Fruit fly (Drosophila melanogaster) whole organism, prepupa: ENCODE data around the gene CG10116.

Source experiments
- CG10631 ChIP-seq: fragments of 200-800 bp; sonication (Bioruptor generic); optimal IDR thresholded peaks from 2 replicates; lab custom pipeline; 2016; ENCODE audit warnings: missing biosample characterization, missing genetic modification characterization
- CG11294 ChIP-seq: fragments of 200-800 bp; sonication (Bioruptor generic); IDR thresholded peaks from 2 replicates; pipeline ENCODE4 v1.3.6; 2022; ENCODE audit warnings: missing biosample characterization, missing genetic modification characterization
- CG11902 ChIP-seq: fragments of 200-800 bp; sonication (Bioruptor generic); optimal IDR thresholded peaks from 3 replicates; lab custom pipeline; 2016; ENCODE audit warnings: missing biosample characterization, missing genetic modification characterization
- CG15336 ChIP-seq: fragments of 200-800 bp; sonication (Bioruptor generic); IDR thresholded peaks from 2 replicates; pipeline ENCODE4 v1.3.6; 2022; ENCODE audit warnings: missing biosample characterization, missing genetic modification characterization
- CG1621 ChIP-seq: fragments of 200-800 bp; sonication (Bioruptor generic); optimal IDR thresholded peaks from 3 replicates; lab custom pipeline; 2018; ENCODE audit warnings: missing biosample characterization, mild to moderate bottlenecking, missing genetic modification characterization
- CG16779 ChIP-seq: fragments of 200-800 bp; sonication (Bioruptor generic); optimal IDR thresholded peaks from 3 replicates; lab custom pipeline; 2017; ENCODE audit warnings: missing biosample characterization, mild to moderate bottlenecking, missing genetic modification characterization
- CG31627 ChIP-seq: fragments of 200-800 bp; sonication (Bioruptor generic); optimal IDR thresholded peaks from 3 replicates; lab custom pipeline; 2016; ENCODE audit warnings: missing biosample characterization, missing genetic modification characterization
- CG32006 ChIP-seq: fragments of 200-800 bp; sonication (Bioruptor generic); optimal IDR thresholded peaks from 3 replicates; lab custom pipeline; 2017; ENCODE audit warnings: missing biosample characterization, mild to moderate bottlenecking, missing genetic modification characterization
- CG34406 ChIP-seq: fragments of 200-800 bp; sonication (Bioruptor generic); optimal IDR thresholded peaks from 3 replicates; lab custom pipeline; 2016; ENCODE audit warnings: missing biosample characterization, missing genetic modification characterization
- CG6163 ChIP-seq: fragments of 200-800 bp; sonication (Bioruptor generic); IDR thresholded peaks from 3 replicates; pipeline ENCODE4 v1.3.6; 2022; ENCODE audit warnings: missing biosample characterization, missing genetic modification characterization
- CG6276 ChIP-seq: fragments of 200-800 bp; sonication (Bioruptor generic); optimal IDR thresholded peaks from 2 replicates; lab custom pipeline; 2017; ENCODE audit warnings: missing biosample characterization, mild to moderate bottlenecking, missing genetic modification characterization
- CG6854 ChIP-seq: fragments of 200-800 bp; sonication (Bioruptor generic); optimal IDR thresholded peaks from 2 replicates; lab custom pipeline; 2017; ENCODE audit warnings: missing biosample characterization, mild to moderate bottlenecking, missing genetic modification characterization
- CG7368 ChIP-seq: fragments of 200-800 bp; sonication (Bioruptor generic); optimal IDR thresholded peaks from 3 replicates; lab custom pipeline; 2016; ENCODE audit warnings: missing biosample characterization, missing genetic modification characterization
- CG8119 ChIP-seq: fragments of 200-800 bp; sonication (Bioruptor generic); IDR thresholded peaks from 3 replicates; pipeline ENCODE4 v1.3.6; 2022; ENCODE audit warnings: missing biosample characterization, missing genetic modification characterization
- CG8319 ChIP-seq: fragments of 200-800 bp; sonication (Bioruptor generic); optimal IDR thresholded peaks from 3 replicates; lab custom pipeline; 2016; ENCODE audit warnings: missing biosample characterization, missing genetic modification characterization
- Eip75B ChIP-seq: fragments of 200-800 bp; sonication (Bioruptor generic); optimal IDR thresholded peaks from 3 replicates; lab custom pipeline; 2016; ENCODE audit warnings: missing biosample characterization, missing genetic modification characterization
- Eip78C ChIP-seq: fragments of 200-800 bp; sonication (Bioruptor generic); peaks from one replicate; lab custom pipeline; 2016; ENCODE audit warnings: missing biosample characterization, missing genetic modification characterization
- Ets21C ChIP-seq: fragments of 200-800 bp; sonication (Bioruptor generic); optimal IDR thresholded peaks from 3 replicates; lab custom pipeline; 2016; ENCODE audit warnings: missing biosample characterization, missing genetic modification characterization
- Gug ChIP-seq: fragments of 200-800 bp; sonication (Bioruptor generic); IDR thresholded peaks from 2 replicates; pipeline ENCODE4 v1.3.6; 2022; ENCODE audit warnings: missing biosample characterization, missing genetic modification characterization
- Hr38 ChIP-seq: sonication (Bioruptor generic); optimal IDR thresholded peaks from 2 replicates; lab custom pipeline; 2016; ENCODE audit warnings: missing biosample characterization, missing genetic modification characterization
- Hr39 ChIP-seq: fragments of 200-800 bp; sonication (Bioruptor generic); optimal IDR thresholded peaks from 2 replicates; lab custom pipeline; 2016; ENCODE audit warnings: missing biosample characterization, missing genetic modification characterization
- Hr4 ChIP-seq: fragments of 200-800 bp; sonication (Bioruptor generic); optimal IDR thresholded peaks from 3 replicates; lab custom pipeline; 2016; ENCODE audit warnings: missing biosample characterization, missing genetic modification characterization
- Lpt ChIP-seq: fragments of 200-800 bp; sonication (Bioruptor generic); optimal IDR thresholded peaks from 3 replicates; lab custom pipeline; 2016; ENCODE audit warnings: missing biosample characterization, missing genetic modification characterization
- OdsH ChIP-seq: fragments of 200-800 bp; sonication (Bioruptor generic); optimal IDR thresholded peaks from 3 replicates; lab custom pipeline; 2016; ENCODE audit warnings: missing biosample characterization, missing genetic modification characterization
- Smox ChIP-seq: fragments of 200-800 bp; sonication (Bioruptor generic); optimal IDR thresholded peaks from 3 replicates; lab custom pipeline; 2016; ENCODE audit warnings: missing biosample characterization, missing genetic modification characterization
- Sox102F ChIP-seq: fragments of 200-800 bp; sonication (Bioruptor generic); optimal IDR thresholded peaks from 2 replicates; lab custom pipeline; 2016; ENCODE audit warnings: missing biosample characterization, mild to moderate bottlenecking, missing genetic modification characterization
- Sox14 ChIP-seq: fragments of 200-800 bp; sonication (Bioruptor generic); optimal IDR thresholded peaks from 3 replicates; lab custom pipeline; 2016; ENCODE audit warnings: missing biosample characterization, missing genetic modification characterization
- acj6 ChIP-seq: fragments of 200-800 bp; sonication (Bioruptor generic); optimal IDR thresholded peaks from 3 replicates; lab custom pipeline; 2016; ENCODE audit warnings: missing biosample characterization, missing genetic modification characterization
- cyc ChIP-seq: fragments of 200-800 bp; sonication (Bioruptor generic); optimal IDR thresholded peaks from 3 replicates; lab custom pipeline; 2016; ENCODE audit warnings: missing biosample characterization, missing genetic modification characterization
- dsx ChIP-seq: fragments of 200-800 bp; optimal IDR thresholded peaks from 3 replicates; lab custom pipeline; 2019; ENCODE audit warnings: missing biosample characterization, mild to moderate bottlenecking, missing genetic modification characterization, moderate library complexity; ENCODE audit not compliant: poor library complexity, severe bottlenecking
- eg ChIP-seq: fragments of 200-800 bp; sonication (Bioruptor generic); IDR thresholded peaks from 3 replicates; pipeline ENCODE4 v1.3.6; 2022; ENCODE audit warnings: missing biosample characterization, missing genetic modification characterization
- esn ChIP-seq: fragments of 200-800 bp; sonication (Bioruptor generic); optimal IDR thresholded peaks from 2 replicates; lab custom pipeline; 2016; ENCODE audit warnings: missing biosample characterization, mild to moderate bottlenecking, missing genetic modification characterization, moderate library complexity
- fd85E ChIP-seq: fragments of 200-800 bp; sonication (Bioruptor generic); optimal IDR thresholded peaks from 3 replicates; lab custom pipeline; 2016; ENCODE audit warnings: missing biosample characterization, missing genetic modification characterization
- fkh ChIP-seq: fragments of 200-800 bp; sonication (Bioruptor generic); optimal IDR thresholded peaks from 3 replicates; lab custom pipeline; 2017; ENCODE audit warnings: missing biosample characterization, mild to moderate bottlenecking, missing genetic modification characterization, moderate library complexity
- lz ChIP-seq: fragments of 200-800 bp; sonication (Bioruptor generic); optimal IDR thresholded peaks from 3 replicates; lab custom pipeline; 2016; ENCODE audit warnings: missing biosample characterization, missing genetic modification characterization
- pdm3 ChIP-seq: fragments of 200-800 bp; sonication (Bioruptor generic); optimal IDR thresholded peaks from 3 replicates; lab custom pipeline; 2016; ENCODE audit warnings: missing biosample characterization, missing genetic modification characterization
- svp ChIP-seq: fragments of 200-800 bp; sonication (Bioruptor generic); peaks from one replicate; lab custom pipeline; 2016; ENCODE audit warnings: missing biosample characterization, missing genetic modification characterization
- topi ChIP-seq: fragments of 200-800 bp; sonication (Bioruptor generic); optimal IDR thresholded peaks from 3 replicates; lab custom pipeline; 2016; ENCODE audit warnings: missing biosample characterization, missing genetic modification characterization
- vri ChIP-seq: fragments of 200-800 bp; sonication (Bioruptor generic); optimal IDR thresholded peaks from 3 replicates; lab custom pipeline; 2016; ENCODE audit warnings: missing biosample characterization, mild to moderate bottlenecking, missing genetic modification characterization

Gene CG10116

dm6 chr3L:13478339-13479203, 21.5 kb upstream of the CG10116 start (continued):
- no peak for TF ChIP-seq Gug (GFP tag; lab: Robert Waterston, UW)
- no peak for TF ChIP-seq eg (GFP tag; lab: Robert Waterston, UW)
- TF ChIP-seq lz (GFP tag; lab: Kevin White, UChicago), result peak; percentile 41
- TF ChIP-seq CG32006 (GFP tag; lab: Kevin White, UChicago), result peak; percentile 30
- TF ChIP-seq pdm3, result peak; percentile 24
- TF ChIP-seq svp (GFP tag; lab: Kevin White, UChicago), result peak; percentile 30
- TF ChIP-seq Ets21C (GFP tag; lab: Kevin White, UChicago), result peak; percentile 9
- no peak for TF ChIP-seq CG11294 (GFP tag; lab: Robert Waterston, UW)
- peak; percentile 21 for TF ChIP-seq topi (GFP tag; lab: Kevin White, UChicago)
- no peak for TF ChIP-seq fd85E (GFP tag; lab: Kevin White, UChicago)
- TF ChIP-seq acj6 (GFP tag; lab: Kevin White, UChicago), result peak; percentile 26
- peak; percentile 26 for TF ChIP-seq CG11902
- no peak for TF ChIP-seq CG7368 (GFP tag; lab: Kevin White, UChicago)
- TF ChIP-seq CG16779, result no peak
- peak; percentile 64 for TF ChIP-seq esn (GFP tag; lab: Kevin White, UChicago)

dm6 chr3L:13477453-13478184, 20.6 kb upstream of the CG10116 start, which contains the start of gene stv:
Gene stv (plus strand): TSS chr3L:13477541.
- TF ChIP-seq vri (GFP tag; lab: Kevin White, UChicago) (peak; percentile 47), CG8119 (GFP tag; lab: Robert Waterston, UW) (peak; percentile 33; the same call in 2 of the 3 replicates), Hr39 (no peak), Eip78C (GFP tag; lab: Kevin White, UChicago) (peak; percentile 77), CG1621 (tag; lab: Kevin White, UChicago) (peak; percentile 35), dsx (no peak), CG6854 (GFP tag; lab: Kevin White, UChicago) (peak; percentile 15), svp (GFP tag; lab: Kevin White, UChicago) (peak; percentile 68), CG6163 (GFP tag; lab: Robert Waterston, UW) (peak; percentile 50; the same call in 1 of the 3 replicates), eg (GFP tag; lab: Robert Waterston, UW) (peak; percentile 23; the same call in 1 of the 3 replicates)
- TF ChIP-seq, all 60 proteins: peak for 8

DNA sequence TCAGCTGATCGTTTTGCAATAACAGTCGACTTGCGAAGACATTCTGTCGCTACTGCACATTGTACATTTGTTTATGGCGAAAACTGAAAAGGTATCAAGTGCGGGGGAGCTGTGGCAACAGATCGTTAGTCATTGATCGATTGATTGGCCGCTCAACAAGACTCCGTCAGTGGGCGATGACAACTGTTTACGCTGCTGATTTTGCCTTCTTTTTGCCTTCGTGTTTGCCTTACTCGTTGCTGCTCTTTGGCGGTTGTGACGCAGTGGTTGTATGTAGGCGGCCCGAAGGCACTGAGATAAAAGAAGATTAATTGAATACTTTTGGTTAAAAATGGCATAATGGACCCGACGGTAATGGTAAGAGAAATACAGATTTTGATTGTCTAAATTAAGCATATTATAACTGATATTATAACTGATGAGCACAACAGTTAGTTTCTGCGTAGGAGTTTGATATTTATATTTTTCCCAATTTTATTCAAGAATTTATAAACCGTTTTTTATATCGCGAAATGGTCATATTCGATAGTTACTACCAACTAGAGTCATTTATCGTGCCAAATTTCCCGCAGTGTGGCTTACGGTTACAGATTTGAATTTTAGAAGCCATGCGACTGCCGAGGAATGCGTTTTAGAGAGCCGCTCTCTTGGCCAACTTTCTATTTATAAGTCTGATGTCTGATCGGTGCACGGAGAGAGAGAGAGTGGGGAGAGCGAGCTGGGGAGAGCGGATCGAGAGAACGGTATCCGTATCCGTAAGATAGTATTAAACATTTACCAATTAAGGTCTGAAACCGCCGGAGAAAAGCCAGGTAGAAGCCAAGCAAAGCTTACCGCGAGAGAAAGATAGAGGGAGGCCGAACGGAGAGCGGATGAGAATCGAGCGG, 19.8 kb upstream of the CG10116 start:
- TF ChIP-seq Smox (GFP tag; lab: Kevin White, UChicago) (peak; percentile 86), Sox102F (GFP tag; lab: Kevin White, UChicago) (peak; percentile 76), CG31627 (GFP tag; lab: Kevin White, UChicago) (peak; percentile 76), CG34406 (GFP tag; lab: Kevin White, UChicago) (peak; percentile 93), CG6276 (GFP tag; lab: Kevin White, UChicago) (peak; percentile 97), Ets21C (GFP tag; lab: Kevin White, UChicago) (peak; percentile 69), CG8119 (GFP tag; lab: Robert Waterston, UW) (peak; percentile 96), cyc (GFP tag; lab: Kevin White, UChicago) (peak; percentile 83), CG8319 (GFP tag; lab: Kevin White, UChicago) (peak; percentile 84), lz (GFP tag; lab: Kevin White, UChicago) (peak; percentile 81), svp (GFP tag; lab: Kevin White, UChicago) (peak; percentile 93), Gug (GFP tag; lab: Robert Waterston, UW) (peak; percentile 89), acj6 (GFP tag; lab: Kevin White, UChicago) (peak; percentile 95), Hr38 (GFP tag; lab: Kevin White, UChicago) (no peak), fd85E (GFP tag; lab: Kevin White, UChicago) (peak; percentile 48), vri (GFP tag; lab: Kevin White, UChicago) (peak; percentile 62), CG11294 (GFP tag; lab: Robert Waterston, UW) (peak; percentile 89), eg (GFP tag; lab: Robert Waterston, UW) (peak; percentile 94), Lpt (GFP tag; lab: Kevin White, UChicago) (peak; percentile 96), CG1621 (tag; lab: Kevin White, UChicago) (peak; percentile 84), Sox14 (GFP tag; lab: Kevin White, UChicago) (peak; percentile 89), Eip78C (GFP tag; lab: Kevin White, UChicago) (peak; percentile 99), OdsH (GFP tag; lab: Kevin White, UChicago) (peak; percentile 95), Eip75B (peak; percentile 91), CG7368 (GFP tag; lab: Kevin White, UChicago) (peak; percentile 76), pdm3 (peak; percentile 91), CG32006 (GFP tag; lab: Kevin White, UChicago) (peak; percentile 98), Hr4 (GFP tag; lab: Kevin White, UChicago) (peak; percentile 94), fkh (GFP tag; lab: Kevin White, UChicago) (peak; percentile 75), CG15336 (GFP tag; lab: Robert Waterston, UW) (peak; percentile 97), esn (GFP tag; lab: Kevin White, UChicago) (peak; percentile 95), CG10631 (GFP tag; lab: Kevin White, UChicago) (peak; percentile 93), CG16779 (peak; percentile 82)
